Worm (Caenorhabditis elegans) whole organism, L1 larva: Measurements from ENCODE around the gene C26D10.4.
A peak's percentile ranks its signal among the peaks of the same experiment; 100 is the strongest.

Source experiments
- C04F5.9 ChIP-seq: sonication (generic microtip); optimal IDR thresholded peaks from 2 replicates; lab custom pipeline; 2016; ENCODE audit warnings: missing genetic modification characterization, missing compliant biosample characterization
- aha-1 ChIP-seq: fragments of 150-350 bp; optimal IDR thresholded peaks from 2 replicates; lab custom pipeline; 2014; ENCODE audit warnings: missing biosample characterization, missing genetic modification characterization
- alr-1 ChIP-seq: fragments of 200-800 bp; sonication (Bioruptor generic); optimal IDR thresholded peaks from 2 replicates; lab custom pipeline; 2018; ENCODE audit warnings: borderline replicate concordance, mild to moderate bottlenecking, missing genetic modification characterization, missing compliant biosample characterization
- blmp-1 ChIP-seq: fragments of 150-350 bp; optimal IDR thresholded peaks from 2 replicates; lab custom pipeline; 2014; ENCODE audit warnings: missing biosample characterization, missing genetic modification characterization
- ceh-63 ChIP-seq: fragments of 200-800 bp; sonication (Bioruptor generic); optimal IDR thresholded peaks from 2 replicates; lab custom pipeline; 2018; ENCODE audit warnings: mild to moderate bottlenecking, missing genetic modification characterization, missing compliant biosample characterization
- ceh-90 ChIP-seq: sonication (generic microtip); optimal IDR thresholded peaks from 2 replicates; lab custom pipeline; 2016; ENCODE audit warnings: missing genetic modification characterization, missing compliant biosample characterization
- efl-1 ChIP-seq, 4 experiments: fragments of 150-350 bp; optimal IDR thresholded peaks in 3 of 4; peaks in 1 of 4; 1 replicate in 1 of 4; 2 replicates in 3 of 4; lab custom pipeline; 2014; ENCODE audit warnings: missing biosample characterization in 2 of 4, missing genetic modification characterization in 2 of 4, missing genetic modification reagents in 2 of 4
- egl-27 ChIP-seq, 2 experiments: fragments of 150-350 bp in 1 of 2; sonication (generic microtip); optimal IDR thresholded peaks; 3 replicates each; lab custom pipeline; 2017 to 2018; ENCODE audit warnings: missing biosample characterization in 2 of 2, missing genetic modification characterization in 2 of 2, missing genetic modification reagents in 2 of 2
- ets-5 ChIP-seq: fragments of 200-800 bp; sonication (Bioruptor generic); IDR thresholded peaks from 2 replicates; pipeline ENCODE4 v1.3.6; 2022; ENCODE audit warnings: missing genetic modification characterization, missing compliant biosample characterization
- fkh-10 ChIP-seq: sonication (generic microtip); optimal IDR thresholded peaks from 2 replicates; lab custom pipeline; 2017; ENCODE audit warnings: missing biosample characterization, missing genetic modification reagents, missing genetic modification characterization
- fkh-4 ChIP-seq: sonication (generic microtip); optimal IDR thresholded peaks from 2 replicates; lab custom pipeline; 2016; ENCODE audit warnings: missing compliant biosample characterization, missing genetic modification characterization, borderline replicate concordance
- fkh-8 ChIP-seq: sonication (generic microtip); optimal IDR thresholded peaks from 2 replicates; lab custom pipeline; 2016; ENCODE audit warnings: mild to moderate bottlenecking, missing genetic modification characterization, missing compliant biosample characterization
- hlh-17 ChIP-seq: fragments of 200-800 bp; sonication (Bioruptor generic); optimal IDR thresholded peaks from 2 replicates; lab custom pipeline; 2018; ENCODE audit warnings: missing genetic modification characterization, mild to moderate bottlenecking, missing compliant biosample characterization, moderate library complexity, borderline replicate concordance
- hlh-4 ChIP-seq: sonication (generic microtip); optimal IDR thresholded peaks from 2 replicates; lab custom pipeline; 2016; ENCODE audit warnings: mild to moderate bottlenecking, missing genetic modification characterization, missing compliant biosample characterization
- hpl-2 ChIP-seq: fragments of 150-350 bp; optimal IDR thresholded peaks from 2 replicates; lab custom pipeline; 2014; ENCODE audit warnings: missing biosample characterization, missing genetic modification reagents, missing genetic modification characterization
- lin-14 ChIP-seq: fragments of 200-800 bp; sonication (Bioruptor generic); optimal IDR thresholded peaks from 2 replicates; lab custom pipeline; 2018; ENCODE audit warnings: mild to moderate bottlenecking, missing genetic modification characterization, moderate library complexity, missing compliant biosample characterization
- lin-35 ChIP-seq, 2 experiments: fragments of 150-350 bp; optimal IDR thresholded peaks; 2 replicates each; lab custom pipeline; 2014; ENCODE audit warnings: missing biosample characterization in 2 of 2, missing genetic modification characterization in 2 of 2, missing genetic modification reagents in 2 of 2
- lir-3 ChIP-seq: sonication (generic microtip); optimal IDR thresholded peaks from 2 replicates; lab custom pipeline; 2016; ENCODE audit warnings: mild to moderate bottlenecking, missing genetic modification characterization, moderate library complexity, missing compliant biosample characterization; ENCODE audit not compliant: poor library complexity
- nhr-85 ChIP-seq: sonication (generic microtip); peaks from one replicate; lab custom pipeline; 2016; ENCODE audit warnings: missing genetic modification characterization, inconsistent platforms, missing compliant biosample characterization
- nhr-90 ChIP-seq: sonication (generic microtip); optimal IDR thresholded peaks from 2 replicates; lab custom pipeline; 2016; ENCODE audit warnings: mild to moderate bottlenecking, missing genetic modification characterization, missing compliant biosample characterization; ENCODE audit not compliant: poor library complexity
- pax-3 ChIP-seq: fragments of 200-800 bp; sonication (Bioruptor generic); optimal IDR thresholded peaks from 2 replicates; lab custom pipeline; 2018; ENCODE audit warnings: mild to moderate bottlenecking, missing genetic modification characterization, moderate library complexity, missing compliant biosample characterization
- rnt-1 ChIP-seq: sonication (generic microtip); optimal IDR thresholded peaks from 2 replicates; lab custom pipeline; 2016; ENCODE audit warnings: mild to moderate bottlenecking, missing genetic modification characterization, moderate library complexity, missing compliant biosample characterization
- skn-1 ChIP-seq: fragments of 150-350 bp; optimal IDR thresholded peaks from 2 replicates; lab custom pipeline; 2014; ENCODE audit warnings: missing biosample characterization, missing genetic modification characterization
- sptf-1 ChIP-seq: fragments of 150-350 bp; optimal IDR thresholded peaks from 2 replicates; lab custom pipeline; 2014; ENCODE audit warnings: missing biosample characterization, missing genetic modification characterization
- swsn-7 ChIP-seq: sonication (generic microtip); optimal IDR thresholded peaks from 2 replicates; lab custom pipeline; 2016; ENCODE audit warnings: missing genetic modification characterization, missing compliant biosample characterization
- unc-130 ChIP-seq: fragments of 150-350 bp; optimal IDR thresholded peaks from 2 replicates; lab custom pipeline; 2017; ENCODE audit warnings: missing biosample characterization, missing genetic modification characterization, inconsistent platforms
- vab-15 ChIP-seq: sonication (generic microtip); optimal IDR thresholded peaks from 2 replicates; lab custom pipeline; 2017; ENCODE audit warnings: missing genotype, mild to moderate bottlenecking, missing genetic modification characterization, missing compliant biosample characterization
- ztf-11 ChIP-seq, 2 experiments: sonication (generic microtip); optimal IDR thresholded peaks; 2 replicates each; lab custom pipeline; 2016 to 2017; ENCODE audit warnings: missing genetic modification characterization in 2 of 2, missing biosample characterization in 1 of 2, missing compliant biosample characterization in 1 of 2

C26D10.4 gene

ce11 chrII:8328820-8329339 lies 682 bp upstream of the C26D10.4 start, which contains the start of gene hel-1 (continued):
- TF ChIP-seq nhr-90 (peak; percentile 52), swsn-7 (tag; lab: Kevin White, UChicago) (peak; percentile 80), hlh-4 (no peak), unc-130 (tag; lab: Kevin White, UChicago) (peak; percentile 65), fkh-10 (GFP tag; lab: Kevin White, UChicago) (peak; percentile 2), ets-5 (GFP tag; lab: Robert Waterston, UW) (no peak)
- TF ChIP-seq, all 84 proteins: peak for 54

ce11 chrII:8333643-8334042 lies 4.1 kb downstream of the C26D10.4 start, which contains the start of gene C26D10.7:
Gene C26D10.7, plus strand, starts transcription at chrII:8333943.
- TF ChIP-seq egl-27 (tag; optimal IDR thresholded peaks at IDR 0.05; lab: Kevin White, UChicago) (no peak), lin-35 (GFP tag; optimal IDR thresholded peaks at IDR 0.05; lab: Kevin White, UChicago) (no peak), nhr-85 (tag; lab: Kevin White, UChicago) (no peak), pax-3 (no peak), alr-1 (tag; lab: Kevin White, UChicago) (no peak), hpl-2 (no peak), ets-5 (GFP tag; lab: Robert Waterston, UW) (no peak), hlh-4 (no peak), fkh-10 (GFP tag; lab: Kevin White, UChicago) (no peak)

DNA sequence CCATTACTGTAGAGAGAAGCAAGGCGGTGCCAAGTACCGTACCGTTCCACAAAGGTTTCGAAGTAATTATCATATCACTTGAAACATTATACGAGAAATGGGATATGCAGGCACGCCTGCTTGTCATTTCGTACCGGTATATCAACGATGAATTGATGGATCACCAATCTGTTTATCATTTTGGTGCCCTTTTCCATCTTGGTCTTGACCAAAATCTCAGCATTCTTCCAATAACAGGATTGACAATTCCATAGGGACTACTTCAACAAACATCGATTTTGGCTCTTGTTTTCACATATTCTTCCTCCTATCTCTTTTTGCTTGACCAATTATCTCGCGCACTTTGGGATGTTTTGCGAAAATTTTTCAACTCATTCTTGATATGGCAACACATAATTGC lies 9.5 kb downstream of the C26D10.4 start:
- no peak for TF ChIP-seq ceh-63 (GFP tag; lab: Kevin White, UChicago)
- no peak for TF ChIP-seq ets-5 (GFP tag; lab: Robert Waterston, UW)
- no peak for TF ChIP-seq fkh-8 (tag; lab: Kevin White, UChicago)
- no peak for TF ChIP-seq vab-15 (tag; lab: Kevin White, UChicago)
- TF ChIP-seq hlh-17 (GFP tag; lab: Kevin White, UChicago) = no peak
- TF ChIP-seq skn-1 (tag; lab: Kevin White, UChicago) = no peak
- TF ChIP-seq pax-3 = no peak
- TF ChIP-seq, all 84 proteins: peak for 0

- TF ChIP-seq ztf-11 (tag; optimal IDR thresholded peaks at IDR 0.05; lab: Kevin White, UChicago) = no peak
- TF ChIP-seq sptf-1 (tag; lab: Kevin White, UChicago) = no peak
- TF ChIP-seq fkh-4 (tag; lab: Kevin White, UChicago) = no peak
- peak; percentile 75 for TF ChIP-seq blmp-1
- TF ChIP-seq lin-14 (GFP tag; lab: Kevin White, UChicago) = no peak
- no peak for TF ChIP-seq rnt-1
- no peak for TF ChIP-seq lir-3
- TF ChIP-seq, all 84 proteins: peak for 1
Observed at ce11 chrII:8344803-8345202, 15.2 kb downstream of the C26D10.4 start.

DNA sequence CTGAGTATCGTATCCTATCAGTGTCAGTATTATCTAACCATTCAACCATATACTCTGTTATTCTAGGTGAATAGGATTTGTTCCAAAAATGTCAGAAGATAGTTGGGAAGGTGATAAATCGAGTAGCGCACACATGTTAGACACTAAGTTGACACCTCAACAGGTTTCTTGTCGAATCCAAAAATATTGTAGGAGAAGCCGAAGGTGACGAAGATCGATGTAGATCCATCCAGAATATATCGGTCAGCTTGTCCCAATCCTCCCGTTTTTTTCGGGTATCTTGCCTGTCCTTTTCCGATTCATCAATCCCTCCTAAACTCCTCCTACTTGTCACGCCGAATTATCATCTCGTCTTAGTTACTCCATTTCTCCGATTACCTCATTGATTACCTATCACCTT lies 16.1 kb downstream of the C26D10.4 start:
- TF ChIP-seq ceh-90 (tag; lab: Kevin White, UChicago) = no peak
- peak; percentile 37 for TF ChIP-seq blmp-1
- TF ChIP-seq efl-1 (optimal IDR thresholded peaks at IDR 0.05; lab: Kevin White, UChicago) = no peak
- TF ChIP-seq efl-1 (GFP tag; optimal IDR thresholded peaks at IDR 0.05 in 1 of 2; lab: Kevin White, UChicago) = peak in 1 of 2 experiments; percentile 30
- no peak for TF ChIP-seq fkh-8 (tag; lab: Kevin White, UChicago)

ce11 chrII:8346384-8346783 lies 16.8 kb downstream of the C26D10.4 start, which contains the start of gene eff-1:
Gene eff-1, plus strand, starts transcription at chrII:8346684.
- TF ChIP-seq efl-1 (optimal IDR thresholded peaks at IDR 0.05; lab: Kevin White, UChicago) = no peak
- TF ChIP-seq efl-1 (GFP tag; optimal IDR thresholded peaks at IDR 0.05 in 1 of 2; lab: Kevin White, UChicago) = peak in 1 of 2 experiments; percentile 50
- TF ChIP-seq unc-130 (tag; lab: Kevin White, UChicago) = no peak

- peak; percentile 32 for TF ChIP-seq lin-14 (GFP tag; lab: Kevin White, UChicago)
- no peak for TF ChIP-seq C04F5.9 (tag; lab: Kevin White, UChicago)
- no peak for TF ChIP-seq aha-1 (tag; lab: Kevin White, UChicago)
Observed at ce11 chrII:8353288-8353687, 23.7 kb downstream of the C26D10.4 start.
